Worm (Caenorhabditis elegans): ENCODE results near the gene Y45F10C.2.

DNA sequence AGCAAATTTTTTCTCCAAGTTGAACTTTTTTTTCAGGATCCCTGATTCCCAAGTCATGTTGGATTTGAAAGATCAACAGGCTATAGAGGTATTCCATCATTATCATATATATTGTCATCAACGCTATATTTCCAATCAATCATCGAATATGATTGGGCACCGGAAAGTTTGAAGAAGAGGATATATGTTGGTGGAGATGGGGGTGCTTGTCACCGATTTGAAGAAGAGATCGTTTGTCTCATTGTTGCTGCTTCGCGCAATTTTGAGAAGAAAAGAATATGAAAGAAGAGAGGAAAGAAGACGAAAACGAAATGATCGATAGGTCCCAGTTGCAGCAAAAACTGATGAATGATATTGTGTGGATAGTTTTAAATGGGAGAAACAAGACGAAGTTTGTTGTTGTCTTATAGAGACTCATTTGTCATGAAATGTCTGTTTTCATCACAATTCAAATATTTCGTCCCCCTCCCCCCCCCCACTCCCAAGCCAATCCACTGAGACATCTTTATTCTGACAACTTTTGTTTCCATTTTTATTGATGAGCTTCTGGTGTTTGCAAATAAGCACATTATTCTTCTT, 26.9 kb upstream of the Y45F10C.2 start, which contains the start of gene T23G4.2:
- TF ChIP-seq elt-1 (tag; optimal IDR thresholded peaks at IDR 0.05) (no peak), snpc-4 (tag; optimal IDR thresholded peaks at IDR 0.05) (no peak), pqm-1 (tag; optimal IDR thresholded peaks at IDR 0.05) (no peak), ama-1 (optimal IDR thresholded peaks at IDR 0.05) (no peak), elt-3 (tag; optimal IDR thresholded peaks at IDR 0.05) (no peak), nhr-237 (tag; optimal IDR thresholded peaks at IDR 0.05) (no peak), aly-2 (tag; optimal IDR thresholded peaks at IDR 0.05) (no peak)

Data from whole organism, L3 larva.